Worm (Caenorhabditis elegans) whole organism, L4/young adult: ENCODE data around the gene H20J04.7.

Source experiments
- W03F9.2 ChIP-seq: fragments of 150-350 bp; optimal IDR thresholded peaks from 2 replicates; lab custom pipeline; 2014; ENCODE audit warnings: missing biosample characterization, missing genetic modification characterization
- dao-5 ChIP-seq: sonication (generic microtip); optimal IDR thresholded peaks from 2 replicates; lab custom pipeline; 2016; ENCODE audit warnings: missing genotype, missing genetic modification characterization, moderate library complexity, missing compliant biosample characterization
- him-1 ChIP-seq: sonication (generic microtip); optimal IDR thresholded peaks from 2 replicates; lab custom pipeline; 2016; ENCODE audit warnings: missing genotype, missing genetic modification reagents, missing genetic modification characterization, missing compliant biosample characterization

DNA sequence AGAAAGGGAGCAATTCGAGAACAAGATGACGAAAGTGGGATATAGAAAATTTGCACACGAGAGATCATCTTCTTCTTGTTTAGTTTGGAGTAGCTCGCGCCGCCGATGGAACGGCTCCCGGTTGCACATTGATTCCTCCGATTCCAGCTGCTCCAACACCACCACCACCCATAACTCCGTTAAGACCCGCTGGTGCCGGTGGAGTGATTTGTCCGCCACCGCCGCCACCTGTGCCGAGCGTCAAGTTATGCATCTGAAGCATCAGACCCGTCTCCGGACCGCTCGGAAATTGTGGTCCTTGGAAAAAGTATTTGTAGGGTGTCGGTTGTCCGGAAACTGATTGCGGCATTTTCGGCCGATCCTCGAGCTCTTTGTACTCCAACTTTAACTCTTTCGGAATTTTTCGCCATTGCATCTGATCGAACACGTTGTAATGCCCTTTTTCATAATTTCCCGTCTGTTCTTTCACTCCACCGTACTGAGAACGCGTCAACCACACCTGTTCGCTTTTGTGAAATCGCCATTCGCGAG lies 17.8 kb upstream of the H20J04.7 start:
- TF ChIP-seq W03F9.2 (tag; lab: Kevin White, UChicago) (no peak), dao-5 (no peak), him-1 (tag; lab: Kevin White, UChicago) (no peak)
